Worm (Caenorhabditis elegans) whole organism, L2 larva: ENCODE results near the gene hoe-1.

Experiments
- R02D3.7 ChIP-seq: fragments of 150-350 bp; optimal IDR thresholded peaks from 2 replicates; lab custom pipeline; 2014; ENCODE audit warnings: missing biosample characterization, missing genetic modification characterization
- alr-1 ChIP-seq: fragments of 150-350 bp; optimal IDR thresholded peaks from 2 replicates; lab custom pipeline; 2014; ENCODE audit warnings: missing biosample characterization, missing genetic modification characterization
- aly-2 ChIP-seq: fragments of 150-350 bp; optimal IDR thresholded peaks from 2 replicates; lab custom pipeline; 2014; ENCODE audit warnings: missing biosample characterization, missing genetic modification characterization
- ceh-16 ChIP-seq: fragments of 150-350 bp; optimal IDR thresholded peaks from 2 replicates; lab custom pipeline; 2014; ENCODE audit warnings: missing biosample characterization, missing genetic modification characterization
- ceh-82 ChIP-seq: fragments of 150-350 bp; optimal IDR thresholded peaks from 2 replicates; lab custom pipeline; 2014; ENCODE audit warnings: missing biosample characterization, missing genetic modification characterization
- lin-11 ChIP-seq: fragments of 150-350 bp; sonication (generic microtip); optimal IDR thresholded peaks from 2 replicates; lab custom pipeline; 2014; ENCODE audit warnings: missing biosample characterization, missing genetic modification characterization, inconsistent platforms, mixed read lengths
- lsy-2 ChIP-seq, 2 experiments: fragments of 150-350 bp in 1 of 2; sonication (generic microtip) in 1 of 2; optimal IDR thresholded peaks; 2 replicates each; lab custom pipeline; 2014 to 2017; ENCODE audit warnings: missing biosample characterization in 2 of 2, missing genetic modification characterization in 2 of 2
- mab-5 ChIP-seq: fragments of 150-350 bp; optimal IDR thresholded peaks from 2 replicates; lab custom pipeline; 2014; ENCODE audit warnings: missing biosample characterization, missing genetic modification characterization
- nhr-11 ChIP-seq: fragments of 150-350 bp; optimal IDR thresholded peaks from 2 replicates; lab custom pipeline; 2014; ENCODE audit warnings: missing biosample characterization, missing genetic modification characterization
- nhr-12 ChIP-seq: fragments of 150-350 bp; optimal IDR thresholded peaks from 2 replicates; lab custom pipeline; 2014; ENCODE audit warnings: missing biosample characterization, missing genetic modification characterization
- nhr-129 ChIP-seq: fragments of 150-350 bp; optimal IDR thresholded peaks from 2 replicates; lab custom pipeline; 2014; ENCODE audit warnings: missing biosample characterization, missing genetic modification characterization
- nhr-23 ChIP-seq: fragments of 150-350 bp; optimal IDR thresholded peaks from 2 replicates; lab custom pipeline; 2014; ENCODE audit warnings: missing biosample characterization, missing genetic modification reagents, missing genetic modification characterization
- nhr-25 ChIP-seq: fragments of 150-350 bp; sonication (generic microtip); optimal IDR thresholded peaks from 3 replicates; lab custom pipeline; 2014; ENCODE audit warnings: missing biosample characterization, missing genetic modification characterization
- sem-4 ChIP-seq: fragments of 150-350 bp; optimal IDR thresholded peaks from 2 replicates; lab custom pipeline; 2014; ENCODE audit warnings: missing biosample characterization, missing genetic modification reagents, missing genetic modification characterization
- sma-3 ChIP-seq: sonication (generic microtip); optimal IDR thresholded peaks from 2 replicates; lab custom pipeline; 2016; ENCODE audit warnings: missing genetic modification reagents, missing genetic modification characterization, missing compliant biosample characterization
- zag-1 ChIP-seq: fragments of 150-350 bp; optimal IDR thresholded peaks from 2 replicates; lab custom pipeline; 2014; ENCODE audit warnings: missing biosample characterization, missing genetic modification characterization

Gene hoe-1

ce11 chrIV:4692463-4692862 lies 51.6 kb downstream of the hoe-1 start, which contains the start of gene spe-51:
TSS of gene spe-51 (plus strand) at chrIV:4692763.
- no peak for TF ChIP-seq nhr-12 (tag; lab: Kevin White, UChicago)
- no peak for TF ChIP-seq ceh-82
- no peak for TF ChIP-seq lsy-2 (tag; optimal IDR thresholded peaks at IDR 0.05; lab: Kevin White, UChicago)
- no peak for TF ChIP-seq sma-3
- no peak for TF ChIP-seq alr-1
- no peak for TF ChIP-seq nhr-129 (tag; lab: Kevin White, UChicago)
- no peak for TF ChIP-seq aly-2 (tag; lab: Kevin White, UChicago)
- TF ChIP-seq zag-1 (tag; lab: Kevin White, UChicago): no peak
- no peak for TF ChIP-seq nhr-25 (tag; lab: Kevin White, UChicago)
- no peak for TF ChIP-seq R02D3.7 (tag; lab: Kevin White, UChicago)
- no peak for TF ChIP-seq sem-4 (tag; lab: Kevin White, UChicago)
- TF ChIP-seq nhr-23: no peak
- no peak for TF ChIP-seq nhr-11 (tag; lab: Kevin White, UChicago)
- no peak for TF ChIP-seq ceh-16 (tag; lab: Kevin White, UChicago)
- TF ChIP-seq lin-11: no peak
- no peak for TF ChIP-seq mab-5 (tag; lab: Kevin White, UChicago)
- TF ChIP-seq, all 48 proteins: peak for 0
